Fruit fly (Drosophila melanogaster): ENCODE data around the gene CG7564.

CG7564 gene

dm6 chr3L:17488622-17489391 lies 25.3 kb upstream of the CG7564 start:
- TF ChIP-seq Rel (GFP tag; optimal IDR thresholded peaks at IDR 0.05) (no peak), Rel (tag; optimal IDR thresholded peaks at IDR 0.05) (peak; percentile 27), psq (GFP tag; optimal IDR thresholded peaks at IDR 0.05) (peak; percentile 53), br (GFP tag; optimal IDR thresholded peaks at IDR 0.05) (peak; percentile 10), foxo (GFP tag; optimal IDR thresholded peaks at IDR 0.05) (no peak), woc (GFP tag; optimal IDR thresholded peaks at IDR 0.05) (no peak), sv (GFP tag; optimal IDR thresholded peaks at IDR 0.05) (no peak)

DNA sequence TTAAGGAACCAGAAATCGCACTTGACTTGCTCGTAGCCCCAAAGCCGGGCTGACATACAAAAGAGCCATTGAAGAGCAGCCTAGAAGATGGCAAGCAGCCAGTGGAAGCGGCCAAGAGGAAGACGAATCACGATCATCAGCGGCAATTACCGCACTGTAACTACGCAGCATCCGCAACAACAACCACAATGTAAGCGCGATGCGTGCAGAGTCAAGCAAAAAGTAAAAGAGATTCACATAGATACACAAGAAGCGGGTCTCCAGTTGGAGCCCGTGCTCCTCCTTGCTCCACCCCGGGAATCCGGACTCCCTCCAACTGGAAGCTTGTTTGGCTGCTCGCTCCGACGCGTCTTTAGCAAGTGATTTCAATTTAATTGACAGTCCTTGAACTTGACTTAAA lies 22.5 kb upstream of the CG7564 start:
- TF ChIP-seq Dif (GFP tag; optimal IDR thresholded peaks at IDR 0.05; ENCODE audit: partially characterized antibody): no peak
- TF ChIP-seq dmrt93B (GFP tag; optimal IDR thresholded peaks at IDR 0.05): no peak

DNA sequence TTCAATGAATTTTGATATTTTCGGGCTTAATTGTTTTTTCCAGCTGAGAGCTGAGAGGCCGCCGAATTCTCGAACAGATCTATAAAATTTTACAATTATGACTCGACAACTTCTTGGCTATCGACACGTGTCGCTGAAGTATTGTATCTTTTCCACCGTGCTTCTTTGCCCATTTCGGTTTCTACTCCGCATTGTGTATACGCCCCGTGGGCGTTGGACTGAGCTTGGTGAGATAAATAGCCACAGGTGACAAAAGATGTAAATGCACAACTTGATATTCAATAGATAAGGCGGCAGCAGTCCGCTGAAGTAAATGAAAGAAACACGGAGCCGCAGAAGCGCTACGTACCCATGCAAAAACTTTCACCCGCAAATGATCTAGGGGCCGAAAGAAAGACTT lies 20.8 kb upstream of the CG7564 start:
- TF ChIP-seq Vsx2 (GFP tag; optimal IDR thresholded peaks at IDR 0.05; ENCODE audit: partially characterized antibody) (no peak), sv (GFP tag; optimal IDR thresholded peaks at IDR 0.05) (no peak), CG9705 (GFP tag; optimal IDR thresholded peaks at IDR 0.05) (no peak), Abd-B (GFP tag; optimal IDR thresholded peaks at IDR 0.05) (no peak), Hnf4 (GFP tag; optimal IDR thresholded peaks at IDR 0.05) (no peak), usp (GFP tag; optimal IDR thresholded peaks at IDR 0.05) (no peak), woc (GFP tag; optimal IDR thresholded peaks at IDR 0.05) (no peak), dl (GFP tag; optimal IDR thresholded peaks at IDR 0.05; ENCODE audit: insufficient read depth in 1 of 2, partially characterized antibody in 2 of 2) (no peak)

DNA sequence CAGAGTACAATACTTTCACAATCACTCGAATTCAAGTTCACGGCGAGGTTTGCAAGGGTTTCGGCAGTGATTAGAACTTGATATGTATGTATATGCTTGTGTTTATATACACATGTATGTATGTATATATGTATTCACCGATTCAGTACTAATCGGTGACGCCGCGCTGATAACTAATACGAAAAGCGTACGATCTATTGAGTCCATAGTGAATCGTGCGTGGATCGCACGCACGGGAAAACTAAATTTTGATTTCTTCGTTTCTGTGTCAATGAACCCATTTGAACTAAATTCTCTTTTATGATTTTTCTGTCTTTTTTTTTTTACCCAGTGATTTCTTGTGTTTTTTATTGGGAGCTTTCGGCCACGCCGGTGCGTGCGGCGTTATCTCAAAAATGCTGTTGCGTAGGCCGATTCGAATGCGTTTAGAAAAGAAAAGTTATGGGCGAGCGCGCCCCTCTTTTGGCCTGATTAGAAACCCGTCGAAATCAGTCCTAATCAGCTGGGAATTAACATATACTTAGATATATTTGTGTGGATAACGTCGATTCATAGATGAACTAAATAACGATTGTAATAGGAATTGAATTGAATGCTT lies 20.2 kb upstream of the CG7564 start:
- TF ChIP-seq jim (GFP tag; optimal IDR thresholded peaks at IDR 0.05): no peak
- no peak for TF ChIP-seq usp (GFP tag; optimal IDR thresholded peaks at IDR 0.05)
- no peak for TF ChIP-seq CG32264 (GFP tag; optimal IDR thresholded peaks at IDR 0.05)
- no peak for TF ChIP-seq sv (GFP tag; optimal IDR thresholded peaks at IDR 0.05)
- TF ChIP-seq pan (optimal IDR thresholded peaks at IDR 0.05): no peak
- no peak for TF ChIP-seq HLH106 (tag; optimal IDR thresholded peaks at IDR 0.05)
- TF ChIP-seq CG9705 (GFP tag; optimal IDR thresholded peaks at IDR 0.05): no peak
- no peak for TF ChIP-seq woc (GFP tag; optimal IDR thresholded peaks at IDR 0.05)
- no peak for TF ChIP-seq Hr83 (GFP tag; optimal IDR thresholded peaks at IDR 0.05; ENCODE audit: poor library complexity, severe bottlenecking)
- TF ChIP-seq Rel (GFP tag; optimal IDR thresholded peaks at IDR 0.05): no peak
- TF ChIP-seq Rel (tag; optimal IDR thresholded peaks at IDR 0.05): no peak
- no peak for TF ChIP-seq dl (GFP tag; optimal IDR thresholded peaks at IDR 0.05; ENCODE audit: insufficient read depth in 1 of 2, partially characterized antibody in 2 of 2)
- TF ChIP-seq OdsH (GFP tag; optimal IDR thresholded peaks at IDR 0.05): no peak
- TF ChIP-seq fru (GFP tag; optimal IDR thresholded peaks at IDR 0.05): no peak
- TF ChIP-seq Sp1 (GFP tag; optimal IDR thresholded peaks at IDR 0.05): no peak
- TF ChIP-seq h (GFP tag; optimal IDR thresholded peaks at IDR 0.05): no peak

dm6 chr3L:17494541-17494940 lies 19.6 kb upstream of the CG7564 start, which contains the start of gene edin:
TSS of gene edin (plus strand) at chr3L:17494880.
- TF ChIP-seq Rel (GFP tag; optimal IDR thresholded peaks at IDR 0.05) (no peak), Rel (tag; optimal IDR thresholded peaks at IDR 0.05) (peak; percentile 99), CG32264 (GFP tag; optimal IDR thresholded peaks at IDR 0.05) (no peak)

DNA sequence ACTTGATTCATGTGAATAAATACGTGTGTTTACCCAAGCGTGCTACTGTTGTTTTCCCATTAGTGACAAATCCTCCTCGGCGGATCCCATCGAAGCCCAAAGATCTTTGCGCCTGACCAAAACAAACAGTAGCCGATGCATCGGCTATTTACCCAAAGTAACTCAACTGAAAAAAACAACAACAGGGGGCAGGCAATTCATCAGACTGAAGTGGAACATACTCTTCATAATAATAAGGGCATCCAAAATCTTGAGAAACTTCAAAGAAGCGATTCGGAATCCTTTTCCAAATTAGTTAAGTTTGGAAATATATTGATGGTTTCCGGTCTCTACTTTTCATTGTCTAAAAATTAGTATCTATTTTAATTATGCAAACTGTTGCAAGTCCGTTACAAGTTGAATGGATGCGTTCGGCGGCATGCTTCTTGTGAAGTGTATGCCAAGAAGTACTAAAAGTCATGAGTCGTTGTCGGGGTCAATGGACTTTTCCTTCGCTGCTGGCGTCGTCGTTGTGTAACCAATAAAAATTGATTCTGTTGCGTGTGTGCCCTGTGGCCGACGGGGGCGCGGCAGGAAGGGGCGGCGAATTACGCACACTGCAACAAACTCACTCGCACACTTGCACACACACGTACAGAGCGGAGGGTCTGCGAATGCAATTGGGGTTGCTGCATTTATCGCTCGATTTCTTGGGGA lies 18.7 kb upstream of the CG7564 start:
- TF ChIP-seq Hr83 (GFP tag; optimal IDR thresholded peaks at IDR 0.05; ENCODE audit: poor library complexity, severe bottlenecking) (no peak), fru (GFP tag; optimal IDR thresholded peaks at IDR 0.05) (peak; percentile 70), psq (GFP tag; optimal IDR thresholded peaks at IDR 0.05) (peak; percentile 53), dsf (GFP tag; optimal IDR thresholded peaks at IDR 0.05; ENCODE audit: borderline replicate concordance) (no peak), Dif (GFP tag; optimal IDR thresholded peaks at IDR 0.05; ENCODE audit: partially characterized antibody) (no peak), jim (GFP tag; optimal IDR thresholded peaks at IDR 0.05) (no peak), Myc (optimal IDR thresholded peaks at IDR 0.05) (no peak), ey (GFP tag; optimal IDR thresholded peaks at IDR 0.05) (peak; percentile 73), CG9705 (GFP tag; optimal IDR thresholded peaks at IDR 0.05) (no peak), sv (GFP tag; optimal IDR thresholded peaks at IDR 0.05) (peak; percentile 3), dmrt93B (GFP tag; optimal IDR thresholded peaks at IDR 0.05) (peak; percentile 32), CG32264 (GFP tag; optimal IDR thresholded peaks at IDR 0.05) (no peak), rgr (GFP tag; optimal IDR thresholded peaks at IDR 0.05) (peak; percentile 62), foxo (GFP tag; optimal IDR thresholded peaks at IDR 0.05) (peak in 1 of 2 experiments; percentile 62), sage (GFP tag; optimal IDR thresholded peaks at IDR 0.05) (no peak), GATAd (GFP tag; optimal IDR thresholded peaks at IDR 0.05) (no peak), h (GFP tag; optimal IDR thresholded peaks at IDR 0.05) (peak; percentile 59), brk (GFP tag; optimal IDR thresholded peaks at IDR 0.05) (peak; percentile 14), Jra (GFP tag; optimal IDR thresholded peaks at IDR 0.05) (no peak), Hr78 (GFP tag; optimal IDR thresholded peaks at IDR 0.05) (no peak), Vsx2 (GFP tag; optimal IDR thresholded peaks at IDR 0.05; ENCODE audit: partially characterized antibody) (no peak), OdsH (GFP tag; optimal IDR thresholded peaks at IDR 0.05) (peak; percentile 55), usp (GFP tag; optimal IDR thresholded peaks at IDR 0.05) (no peak), Mio (GFP tag; optimal IDR thresholded peaks at IDR 0.05) (no peak)
